Worm (Caenorhabditis elegans) whole organism, L1 larva: ENCODE measurements around the gene hrg-6.
A peak's percentile ranks its signal among the peaks of the same experiment; 100 is the strongest.

Experiments
- C16A3.4 ChIP-seq: fragments of 150-350 bp; optimal IDR thresholded peaks from 2 replicates; lab custom pipeline; 2014; ENCODE audit warnings: missing biosample characterization, missing genetic modification characterization
- C34B4.2 ChIP-seq: sonication (generic microtip); optimal IDR thresholded peaks from 2 replicates; lab custom pipeline; 2017; ENCODE audit warnings: mild to moderate bottlenecking, missing genetic modification characterization, missing compliant biosample characterization
- alr-1 ChIP-seq: fragments of 200-800 bp; sonication (Bioruptor generic); optimal IDR thresholded peaks from 2 replicates; lab custom pipeline; 2018; ENCODE audit warnings: borderline replicate concordance, mild to moderate bottlenecking, missing genetic modification characterization, missing compliant biosample characterization
- ceh-82 ChIP-seq, 3 experiments: fragments of 150-350 bp in 1 of 3; sonication (generic microtip) in 2 of 3; optimal IDR thresholded peaks; 2 replicates each; lab custom pipeline; 2014 to 2017; ENCODE audit warnings: missing biosample characterization in 3 of 3, missing genetic modification characterization in 3 of 3
- ces-1 ChIP-seq: fragments of 150-350 bp; optimal IDR thresholded peaks from 2 replicates; lab custom pipeline; 2014; ENCODE audit warnings: missing biosample characterization, missing genetic modification reagents, missing genetic modification characterization
- dsc-1 ChIP-seq: sonication (generic microtip); optimal IDR thresholded peaks from 2 replicates; lab custom pipeline; 2016; ENCODE audit warnings: mild to moderate bottlenecking, missing genetic modification characterization, missing compliant biosample characterization
- efl-1 ChIP-seq, 4 experiments: fragments of 150-350 bp; optimal IDR thresholded peaks in 3 of 4; peaks in 1 of 4; 1 replicate in 1 of 4; 2 replicates in 3 of 4; lab custom pipeline; 2014; ENCODE audit warnings: missing biosample characterization in 2 of 4, missing genetic modification characterization in 2 of 4, missing genetic modification reagents in 2 of 4
- elt-3 ChIP-seq, 6 experiments: fragments of 150-350 bp in 1 of 6; sonication (generic microtip); optimal IDR thresholded peaks; 2 replicates each; lab custom pipeline; 2017 to 2018; ENCODE audit warnings: missing biosample characterization in 6 of 6, missing genetic modification characterization in 6 of 6, inconsistent platforms in 1 of 6
- fkh-10 ChIP-seq: sonication (generic microtip); optimal IDR thresholded peaks from 2 replicates; lab custom pipeline; 2017; ENCODE audit warnings: missing biosample characterization, missing genetic modification reagents, missing genetic modification characterization
- grh-1 ChIP-seq: fragments of 200-800 bp; sonication (Bioruptor generic); IDR thresholded peaks from 2 replicates; pipeline ENCODE4 v1.3.6; 2022; ENCODE audit warnings: missing genetic modification reagents, missing genetic modification characterization, missing compliant biosample characterization
- hlh-17 ChIP-seq: fragments of 200-800 bp; sonication (Bioruptor generic); optimal IDR thresholded peaks from 2 replicates; lab custom pipeline; 2018; ENCODE audit warnings: missing genetic modification characterization, mild to moderate bottlenecking, missing compliant biosample characterization, moderate library complexity, borderline replicate concordance
- jun-1 ChIP-seq: fragments of 150-350 bp; optimal IDR thresholded peaks from 2 replicates; lab custom pipeline; 2014; ENCODE audit warnings: missing biosample characterization, missing genetic modification reagents, missing genetic modification characterization
- lin-15B ChIP-seq: fragments of 150-350 bp; sonication (generic microtip); optimal IDR thresholded peaks from 3 replicates; lab custom pipeline; 2014; ENCODE audit warnings: missing biosample characterization, missing genetic modification characterization
- lin-35 ChIP-seq, 2 experiments: fragments of 150-350 bp; optimal IDR thresholded peaks; 2 replicates each; lab custom pipeline; 2014; ENCODE audit warnings: missing biosample characterization in 2 of 2, missing genetic modification characterization in 2 of 2, missing genetic modification reagents in 2 of 2
- lsy-2 ChIP-seq, 2 experiments: fragments of 150-350 bp; optimal IDR thresholded peaks; 2 replicates each; lab custom pipeline; 2014; ENCODE audit warnings: missing biosample characterization in 2 of 2, missing genetic modification characterization in 2 of 2
- mef-2 ChIP-seq: fragments of 150-350 bp; optimal IDR thresholded peaks from 2 replicates; lab custom pipeline; 2014; ENCODE audit warnings: missing biosample characterization, missing genetic modification characterization
- mep-1 ChIP-seq: fragments of 150-350 bp; optimal IDR thresholded peaks from 2 replicates; lab custom pipeline; 2014; ENCODE audit warnings: missing biosample characterization, missing genetic modification characterization
- nhr-11 ChIP-seq: fragments of 150-350 bp; optimal IDR thresholded peaks from 2 replicates; lab custom pipeline; 2014; ENCODE audit warnings: missing biosample characterization, missing genetic modification characterization
- nhr-19 ChIP-seq: fragments of 200-800 bp; sonication (Bioruptor generic); conservative IDR thresholded peaks from 2 replicates; pipeline ENCODE4 v1.3.6; 2022; ENCODE audit warnings: missing genetic modification characterization, missing compliant biosample characterization
- nhr-20 ChIP-seq: sonication (generic microtip); optimal IDR thresholded peaks from 2 replicates; lab custom pipeline; 2016; ENCODE audit warnings: mild to moderate bottlenecking, missing genetic modification characterization, missing compliant biosample characterization
- nhr-28 ChIP-seq: fragments of 150-350 bp; optimal IDR thresholded peaks from 2 replicates; lab custom pipeline; 2014; ENCODE audit warnings: missing biosample characterization, missing genetic modification characterization
- nhr-71 ChIP-seq: sonication (generic microtip); optimal IDR thresholded peaks from 2 replicates; lab custom pipeline; 2016; ENCODE audit warnings: mild to moderate bottlenecking, missing genetic modification characterization, moderate library complexity, missing compliant biosample characterization
- nhr-85 ChIP-seq: sonication (generic microtip); peaks from one replicate; lab custom pipeline; 2016; ENCODE audit warnings: missing genetic modification characterization, inconsistent platforms, missing compliant biosample characterization
- pag-3 ChIP-seq: sonication (generic microtip); optimal IDR thresholded peaks from 2 replicates; lab custom pipeline; 2017; ENCODE audit warnings: missing genetic modification characterization, mild to moderate bottlenecking, missing compliant biosample characterization, antibody characterized with exemption, borderline replicate concordance; ENCODE audit not compliant: insufficient read depth
- pax-3 ChIP-seq: fragments of 200-800 bp; sonication (Bioruptor generic); optimal IDR thresholded peaks from 2 replicates; lab custom pipeline; 2018; ENCODE audit warnings: mild to moderate bottlenecking, missing genetic modification characterization, moderate library complexity, missing compliant biosample characterization
- rnt-1 ChIP-seq: sonication (generic microtip); optimal IDR thresholded peaks from 2 replicates; lab custom pipeline; 2016; ENCODE audit warnings: mild to moderate bottlenecking, missing genetic modification characterization, moderate library complexity, missing compliant biosample characterization
- snu-23 ChIP-seq: sonication (generic microtip); optimal IDR thresholded peaks from 2 replicates; lab custom pipeline; 2016; ENCODE audit warnings: missing genetic modification characterization, missing compliant biosample characterization
- sup-37 ChIP-seq: fragments of 200-800 bp; sonication (Bioruptor generic); optimal IDR thresholded peaks from 2 replicates; lab custom pipeline; 2018; ENCODE audit warnings: mild to moderate bottlenecking, missing genetic modification characterization, missing compliant biosample characterization
- swsn-7 ChIP-seq: sonication (generic microtip); optimal IDR thresholded peaks from 2 replicates; lab custom pipeline; 2016; ENCODE audit warnings: missing genetic modification characterization, missing compliant biosample characterization
- tlp-1 ChIP-seq: fragments of 150-350 bp; optimal IDR thresholded peaks from 2 replicates; lab custom pipeline; 2014; ENCODE audit warnings: missing biosample characterization, missing genetic modification characterization
- xbp-1 ChIP-seq: sonication (generic microtip); optimal IDR thresholded peaks from 2 replicates; lab custom pipeline; 2016; ENCODE audit warnings: missing genetic modification characterization, missing compliant biosample characterization
- ztf-11 ChIP-seq, 2 experiments: sonication (generic microtip); optimal IDR thresholded peaks; 2 replicates each; lab custom pipeline; 2016 to 2017; ENCODE audit warnings: missing genetic modification characterization in 2 of 2, missing biosample characterization in 1 of 2, missing compliant biosample characterization in 1 of 2
- ztf-4 ChIP-seq: fragments of 150-350 bp; optimal IDR thresholded peaks from 2 replicates; lab custom pipeline; 2014; ENCODE audit warnings: missing biosample characterization, missing genetic modification characterization

The hrg-6 gene

DNA sequence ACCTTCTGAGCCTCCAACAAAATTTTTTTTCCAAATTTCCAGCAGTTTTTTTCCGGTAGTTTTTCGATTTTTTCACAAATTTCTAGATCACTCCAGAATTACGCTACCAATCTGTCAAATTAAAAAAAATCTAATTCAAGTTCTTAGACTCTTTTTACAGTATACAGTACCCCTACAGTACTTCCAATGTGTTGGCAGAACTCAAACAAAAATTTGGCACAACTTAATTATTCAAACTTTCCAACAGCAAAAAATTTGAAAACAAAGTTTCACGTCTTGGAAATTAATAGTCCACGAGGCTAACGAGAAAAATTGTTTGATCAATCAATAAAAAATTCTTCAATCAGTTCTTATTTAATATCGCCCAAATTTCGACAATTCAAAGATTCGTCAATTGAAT, 17.4 kb downstream of the hrg-6 start, which contains the start of gene F36H1.3:
TSS of gene F36H1.3 (plus strand) at position 323 of the 400 bp plus-strand sequence.
- TF ChIP-seq sup-37 (GFP tag; lab: Kevin White, UChicago) (no peak), nhr-28 (tag; lab: Kevin White, UChicago) (no peak), hlh-17 (GFP tag; lab: Kevin White, UChicago) (no peak), grh-1 (GFP tag; lab: Robert Waterston, UW) (no peak), jun-1 (tag; lab: Kevin White, UChicago) (no peak), C16A3.4 (tag; lab: Kevin White, UChicago) (no peak), tlp-1 (no peak), mef-2 (tag; lab: Kevin White, UChicago) (no peak), ces-1 (GFP tag; lab: Kevin White, UChicago) (no peak), pag-3 (tag; lab: Kevin White, UChicago) (no peak), C34B4.2 (tag; lab: Kevin White, UChicago) (no peak), fkh-10 (GFP tag; lab: Kevin White, UChicago) (no peak)

DNA sequence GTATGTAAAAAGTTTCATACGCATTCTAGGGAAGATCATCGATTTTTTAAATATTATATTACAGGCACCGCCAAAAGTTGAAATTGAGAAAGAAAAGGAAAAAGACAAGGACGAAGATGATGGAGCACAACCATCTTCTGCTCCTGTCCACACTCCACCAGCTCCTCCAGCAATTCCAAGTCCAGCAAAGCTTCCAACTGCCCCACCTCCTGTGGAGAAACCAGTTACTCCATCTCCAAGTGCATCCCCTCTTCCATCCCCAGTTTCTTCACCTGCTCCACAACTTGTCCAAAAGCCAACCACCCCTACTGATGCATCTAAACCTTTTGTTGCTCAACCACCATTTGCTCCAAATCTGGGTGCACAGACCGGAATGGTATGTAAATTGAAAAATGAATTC, 19.6 kb downstream of the hrg-6 start:
- no peak for TF ChIP-seq xbp-1 (tag; lab: Kevin White, UChicago)
- TF ChIP-seq alr-1: no peak

DNA sequence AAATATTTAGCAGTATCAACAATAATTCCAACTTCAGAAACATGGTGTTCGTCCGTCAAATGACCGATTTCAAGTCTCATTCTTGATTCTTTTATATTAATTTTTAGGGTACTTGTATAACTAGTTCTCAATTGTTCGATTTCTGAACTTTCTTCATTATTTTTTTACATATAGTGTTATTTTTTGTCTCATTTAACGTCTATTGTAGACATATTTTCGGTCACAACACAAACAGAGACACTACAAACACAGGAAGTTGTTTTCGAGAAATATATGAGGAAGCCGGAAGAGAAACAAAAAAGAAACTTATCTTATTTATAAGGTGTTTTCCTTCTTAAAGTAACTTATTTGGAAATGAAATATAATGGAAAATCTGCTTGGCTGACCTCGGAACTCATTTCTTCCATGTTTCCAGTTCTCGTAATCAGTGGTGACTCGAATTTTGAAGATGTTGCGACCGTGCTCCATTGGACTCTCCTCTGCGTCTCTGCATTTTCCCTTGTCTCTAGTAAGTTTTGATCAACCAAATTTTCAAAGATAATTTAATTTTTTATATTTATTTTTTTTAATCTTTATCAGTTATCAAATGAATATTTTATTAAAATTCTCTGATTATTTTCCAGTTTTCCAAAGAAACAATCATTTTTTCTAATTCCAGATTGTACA, 21.4 kb downstream of the hrg-6 start, which contains the start of the genes F36H1.12 and lin-3:
TSS of gene F36H1.12 (minus strand) at position 51 of the 666 bp plus-strand sequence.
TSS of gene lin-3 (plus strand) at position 657 of the 666 bp plus-strand sequence.
- TF ChIP-seq swsn-7 (no peak), ztf-11 (tag; optimal IDR thresholded peaks at IDR 0.05; lab: Kevin White, UChicago) (no peak), mef-2 (tag; lab: Kevin White, UChicago) (no peak), lin-15B (no peak), pag-3 (tag; lab: Kevin White, UChicago) (no peak), pax-3 (tag; lab: Kevin White, UChicago) (no peak), nhr-85 (no peak), C16A3.4 (tag; lab: Kevin White, UChicago) (no peak), mep-1 (tag; lab: Kevin White, UChicago) (no peak), lin-35 (GFP tag; optimal IDR thresholded peaks at IDR 0.05; lab: Kevin White, UChicago) (no peak), ztf-4 (tag; lab: Kevin White, UChicago) (no peak), elt-3 (tag; optimal IDR thresholded peaks at IDR 0.05; lab: Kevin White, UChicago) (no peak), dsc-1 (tag; lab: Kevin White, UChicago) (no peak), nhr-71 (tag; lab: Kevin White, UChicago) (no peak)
- TF ChIP-seq, all 84 proteins: peak for 0

DNA sequence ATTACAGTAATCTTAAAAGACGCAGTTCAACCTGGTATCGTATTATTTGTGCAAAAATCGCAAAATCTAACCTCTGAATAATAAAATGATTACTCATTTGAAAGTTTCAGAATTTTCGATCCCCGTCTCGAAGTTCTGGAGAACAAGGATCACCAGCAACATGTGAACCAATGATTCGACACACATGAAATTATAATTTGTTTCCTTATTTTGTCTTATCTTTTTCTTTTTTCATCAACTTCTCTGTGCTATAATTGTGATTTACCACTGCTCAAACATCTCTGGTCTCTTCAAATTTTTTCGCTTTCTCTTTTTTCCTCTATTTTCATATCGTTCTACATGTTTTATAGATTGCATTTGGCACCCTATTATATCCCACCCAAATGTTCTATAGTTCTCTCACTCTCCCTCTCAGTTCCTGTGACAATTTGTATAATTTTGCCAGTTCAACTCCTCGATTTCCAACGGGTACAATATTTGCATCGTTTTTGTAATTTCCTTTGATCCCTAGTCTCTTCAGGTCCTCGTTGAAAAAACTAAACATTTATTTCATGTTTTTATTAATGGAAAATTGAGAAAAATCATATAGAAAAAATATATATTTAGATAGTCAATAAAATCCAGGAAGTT, 30.7 kb downstream of the hrg-6 start:
- TF ChIP-seq nhr-71 (tag; lab: Kevin White, UChicago) (peak; percentile 70), lsy-2 (tag; optimal IDR thresholded peaks at IDR 0.05; lab: Kevin White, UChicago) (peak; percentile 43 to 47), pax-3 (tag; lab: Kevin White, UChicago) (no peak), nhr-20 (tag; lab: Kevin White, UChicago) (peak; percentile 7), fkh-10 (GFP tag; lab: Kevin White, UChicago) (no peak), snu-23 (GFP tag; lab: Kevin White, UChicago) (peak; percentile 18), ztf-4 (tag; lab: Kevin White, UChicago) (peak; percentile 35), ceh-82 (tag; optimal IDR thresholded peaks at IDR 0.05; lab: Kevin White, UChicago) (no peak), swsn-7 (peak; percentile 17), nhr-19 (GFP tag; lab: Robert Waterston, UW) (peak; percentile 28; the same call in 1 of the 2 replicates), nhr-11 (tag; lab: Kevin White, UChicago) (peak; percentile 2), rnt-1 (tag; lab: Kevin White, UChicago) (peak; percentile 35), efl-1 (optimal IDR thresholded peaks at IDR 0.05; lab: Kevin White, UChicago) (no peak), efl-1 (GFP tag; optimal IDR thresholded peaks at IDR 0.05 in 1 of 2; lab: Kevin White, UChicago) (peak in 1 of 2 experiments; percentile 14)
